Worm (Caenorhabditis elegans): Measurements from ENCODE around the gene R03H10.6.

DNA sequence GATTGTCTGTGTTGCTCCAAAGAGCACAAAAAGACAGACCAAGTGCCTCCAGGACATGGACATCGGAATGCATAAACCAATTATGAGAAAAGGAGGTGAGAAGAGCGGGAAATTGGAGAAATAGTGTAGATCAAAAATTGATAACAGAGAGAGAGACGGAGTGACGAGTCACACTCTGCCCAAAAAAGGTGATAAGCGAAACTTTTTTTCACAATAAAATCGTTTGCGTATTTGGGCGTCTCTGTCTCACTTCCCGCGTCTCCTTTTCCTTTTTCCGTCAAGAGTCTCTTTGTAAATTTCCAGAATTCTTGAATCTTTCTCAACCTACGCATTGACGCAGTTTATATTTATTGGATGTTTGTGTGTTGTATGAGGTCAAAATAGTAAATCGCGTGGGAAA lies 20.8 kb upstream of the R03H10.6 start, which contains the start of gene mth-2:
- TF ChIP-seq nhr-27 (tag; optimal IDR thresholded peaks at IDR 0.05) (no peak), sea-2 (GFP tag; IDR thresholded peaks at IDR 0.05) (no peak), T26A5.8 (tag; optimal IDR thresholded peaks at IDR 0.05) (no peak), snpc-3.4 (tag; optimal IDR thresholded peaks at IDR 0.05) (no peak), C06A6.2 (GFP tag; conservative IDR thresholded peaks at IDR 0.05) (no peak), mcd-1 (GFP tag; IDR thresholded peaks at IDR 0.05) (no peak), dpl-1 (GFP tag; optimal IDR thresholded peaks at IDR 0.05) (no peak)
